Fruit fly (Drosophila melanogaster): ENCODE measurements around the gene CG14115.
A peak's percentile ranks its signal among the peaks of the same experiment; 100 is the strongest.

The CG14115 gene

dm6 chr3L:13022854-13023560 is 38.2 kb downstream of the CG14115 start, which contains the start of gene RpS12 (continued):
- TF ChIP-seq phol (tag; optimal IDR thresholded peaks at IDR 0.05): peak; percentile 88
- TF ChIP-seq CG8478 (optimal IDR thresholded peaks at IDR 0.05): no peak
- peak; percentile 77 for TF ChIP-seq CG1647 (GFP tag; optimal IDR thresholded peaks at IDR 0.05)
- peak; percentile 79 for TF ChIP-seq lilli (GFP tag; optimal IDR thresholded peaks at IDR 0.05)
- TF ChIP-seq Ptx1 (GFP tag; IDR thresholded peaks at IDR 0.05): peak; percentile 62
- peak; percentile 74 for TF ChIP-seq stwl (tag; optimal IDR thresholded peaks at IDR 0.05)
- peak; percentile 71 for TF ChIP-seq slp2 (GFP tag; optimal IDR thresholded peaks at IDR 0.05)
- peak; percentile 87 for TF ChIP-seq CG12071 (GFP tag; optimal IDR thresholded peaks at IDR 0.05)
- peak; percentile 70 for TF ChIP-seq CG7839 (tag; optimal IDR thresholded peaks at IDR 0.05)
- TF ChIP-seq CG32532 (GFP tag; IDR thresholded peaks at IDR 0.05): peak; percentile 82
- peak; percentile 83 for TF ChIP-seq slbo (GFP tag; IDR thresholded peaks at IDR 0.05)
- peak; percentile 91 for TF ChIP-seq Bgb (GFP tag; IDR thresholded peaks at IDR 0.05; ENCODE audit: partially characterized antibody)
- TF ChIP-seq CG11456 (GFP tag; IDR thresholded peaks at IDR 0.05): peak; percentile 91
- peak; percentile 92 for TF ChIP-seq chm (GFP tag; IDR thresholded peaks at IDR 0.05)
- TF ChIP-seq so (GFP tag; IDR thresholded peaks at IDR 0.05): peak; percentile 62; the same call in 2 of the 3 replicates
- TF ChIP-seq Atf3 (GFP tag; optimal IDR thresholded peaks at IDR 0.05): peak; percentile 81
- TF ChIP-seq CG13123 (GFP tag; optimal IDR thresholded peaks at IDR 0.05): peak; percentile 57
- TF ChIP-seq eve (GFP tag; optimal IDR thresholded peaks at IDR 0.05): peak in 1 of 2 experiments; percentile 81
- peak; percentile 39 for TF ChIP-seq ab (GFP tag; optimal IDR thresholded peaks at IDR 0.05)
- peak; percentile 61 for TF ChIP-seq CG10321 (GFP tag; IDR thresholded peaks at IDR 0.05)
- TF ChIP-seq amos (GFP tag; IDR thresholded peaks at IDR 0.05; ENCODE audit: partially characterized antibody): peak; percentile 90
- peak; percentile 68 for TF ChIP-seq CG4424 (GFP tag; optimal IDR thresholded peaks at IDR 0.05)
- peak; percentile 78 for TF ChIP-seq Scr (GFP tag; IDR thresholded peaks at IDR 0.05; ENCODE audit: partially characterized antibody)
- TF ChIP-seq jing (GFP tag; optimal IDR thresholded peaks at IDR 0.05): peak; percentile 22
- TF ChIP-seq CG2116 (GFP tag; optimal IDR thresholded peaks at IDR 0.05): peak; percentile 99
- TF ChIP-seq CG12236 (GFP tag; optimal IDR thresholded peaks at IDR 0.05): peak; percentile 64
- TF ChIP-seq Aef1 (GFP tag; IDR thresholded peaks at IDR 0.05): peak; percentile 74
- TF ChIP-seq her (GFP tag; optimal IDR thresholded peaks at IDR 0.05): peak; percentile 85
- TF ChIP-seq zfh1 (GFP tag; IDR thresholded peaks at IDR 0.05): peak; percentile 81
- TF ChIP-seq CG1832 (GFP tag; optimal IDR thresholded peaks at IDR 0.05): no peak
- TF ChIP-seq sens-2 (GFP tag; IDR thresholded peaks at IDR 0.05): peak; percentile 75
- TF ChIP-seq CG33557 (GFP tag; optimal IDR thresholded peaks at IDR 0.05): peak; percentile 34
- TF ChIP-seq HLH3B (GFP tag; IDR thresholded peaks at IDR 0.05): peak; percentile 60
- TF ChIP-seq CG3281 (GFP tag; optimal IDR thresholded peaks at IDR 0.05): peak; percentile 86
- TF ChIP-seq emc (GFP tag; optimal IDR thresholded peaks at IDR 0.05): peak; percentile 76
- peak; percentile 19; the same call in 1 of the 2 replicates for TF ChIP-seq esg (GFP tag; conservative IDR thresholded peaks at IDR 0.05)
- TF ChIP-seq CG8359 (GFP tag; optimal IDR thresholded peaks at IDR 0.05; ENCODE audit: borderline replicate concordance): peak; percentile 55
- TF ChIP-seq wor (GFP tag; IDR thresholded peaks at IDR 0.05): peak; percentile 37
- no peak for TF ChIP-seq CG9797 (GFP tag; optimal IDR thresholded peaks at IDR 0.05)
- peak; percentile 47 for TF ChIP-seq E2f1 (GFP tag; IDR thresholded peaks at IDR 0.05)
- peak; percentile 42 for TF ChIP-seq CG14050 (GFP tag; IDR thresholded peaks at IDR 0.05)
- peak; percentile 73 for TF ChIP-seq Camta (GFP tag; optimal IDR thresholded peaks at IDR 0.05)
- peak; percentile 30 for TF ChIP-seq CG12155 (GFP tag; optimal IDR thresholded peaks at IDR 0.05)
- TF ChIP-seq CG10543 (GFP tag; optimal IDR thresholded peaks at IDR 0.05): peak; percentile 63
- peak; percentile 65 for TF ChIP-seq unc-4 (GFP tag; IDR thresholded peaks at IDR 0.05; ENCODE audit: partially characterized antibody)
- peak; percentile 76; the same call in 2 of the 3 replicates for TF ChIP-seq ken (GFP tag; IDR thresholded peaks at IDR 0.05)
- TF ChIP-seq Ets97D (GFP tag; optimal IDR thresholded peaks at IDR 0.05): peak; percentile 99
- peak; percentile 13 for TF ChIP-seq Deaf1 (tag; optimal IDR thresholded peaks at IDR 0.05)
- peak; percentile 43 for TF ChIP-seq Usf (GFP tag; optimal IDR thresholded peaks at IDR 0.05)
- TF ChIP-seq pho (GFP tag; optimal IDR thresholded peaks at IDR 0.05): peak; percentile 73
